Worm (Caenorhabditis elegans): Measurements from ENCODE around the gene latd-1.
A peak's percentile ranks its signal among the peaks of the same experiment; 100 is the strongest.

Gene latd-1

ce11 chrX:7881307-7881706 is 16.3 kb downstream of the latd-1 start:
- no peak for TF ChIP-seq unc-62 (GFP tag; optimal IDR thresholded peaks at IDR 0.05)
- no peak for TF ChIP-seq nhr-25 (tag; optimal IDR thresholded peaks at IDR 0.05)
- no peak for TF ChIP-seq nhr-77 (tag; optimal IDR thresholded peaks at IDR 0.05)
- TF ChIP-seq zag-1 (tag; optimal IDR thresholded peaks at IDR 0.05): no peak
- no peak for TF ChIP-seq lin-39 (tag; optimal IDR thresholded peaks at IDR 0.05)
- no peak for TF ChIP-seq aly-2 (tag; optimal IDR thresholded peaks at IDR 0.05)
- TF ChIP-seq elt-1 (tag; optimal IDR thresholded peaks at IDR 0.05): no peak
- TF ChIP-seq sem-4 (tag; optimal IDR thresholded peaks at IDR 0.05): no peak
- no peak for TF ChIP-seq nhr-21 (tag; optimal IDR thresholded peaks at IDR 0.05)
- no peak for TF ChIP-seq lin-11 (tag; optimal IDR thresholded peaks at IDR 0.05)
- TF ChIP-seq fos-1 (tag; optimal IDR thresholded peaks at IDR 0.05): no peak
- no peak for TF ChIP-seq unc-39 (tag; optimal IDR thresholded peaks at IDR 0.05)
- no peak for TF ChIP-seq nhr-6 (tag; optimal IDR thresholded peaks at IDR 0.05)
- no peak for TF ChIP-seq peb-1 (tag; optimal IDR thresholded peaks at IDR 0.05)
- TF ChIP-seq blmp-1 (tag; optimal IDR thresholded peaks at IDR 0.05; ENCODE audit: insufficient read depth): no peak
- no peak for TF ChIP-seq ztf-4 (tag; optimal IDR thresholded peaks at IDR 0.05)
- no peak for TF ChIP-seq lin-13 (GFP tag; optimal IDR thresholded peaks at IDR 0.05)
- TF ChIP-seq gmeb-1 (tag; optimal IDR thresholded peaks at IDR 0.05): no peak
- no peak for TF ChIP-seq mab-5 (tag; optimal IDR thresholded peaks at IDR 0.05)
- TF ChIP-seq lsy-2 (tag; optimal IDR thresholded peaks at IDR 0.05): no peak

ce11 chrX:7880848-7881247 is 16.7 kb downstream of the latd-1 start, which contains the start of gene C39D10.8:
Gene C39D10.8, minus strand, starts transcription at chrX:7880948.
- TF ChIP-seq mdl-1 (tag; optimal IDR thresholded peaks at IDR 0.05) (no peak), nhr-129 (tag; optimal IDR thresholded peaks at IDR 0.05) (no peak), mab-5 (tag; optimal IDR thresholded peaks at IDR 0.05) (no peak), nhr-21 (tag; optimal IDR thresholded peaks at IDR 0.05) (peak; percentile 6), ztf-11 (tag; optimal IDR thresholded peaks at IDR 0.05) (no peak), Y55F3AM.14 (GFP tag; optimal IDR thresholded peaks at IDR 0.05) (no peak), aly-2 (tag; optimal IDR thresholded peaks at IDR 0.05) (no peak), ceh-82 (tag; optimal IDR thresholded peaks at IDR 0.05) (no peak)

- TF ChIP-seq alr-1 (tag; optimal IDR thresholded peaks at IDR 0.05) (no peak), nhr-23 (tag; optimal IDR thresholded peaks at IDR 0.05) (no peak), blmp-1 (tag; optimal IDR thresholded peaks at IDR 0.05; ENCODE audit: insufficient read depth) (no peak), zag-1 (tag; optimal IDR thresholded peaks at IDR 0.05) (no peak), gmeb-1 (tag; optimal IDR thresholded peaks at IDR 0.05) (no peak), sma-9 (GFP tag; optimal IDR thresholded peaks at IDR 0.05) (no peak), sma-9 (tag; optimal IDR thresholded peaks at IDR 0.05) (no peak), elt-3 (tag; optimal IDR thresholded peaks at IDR 0.05) (no peak), mbf-1 (tag; optimal IDR thresholded peaks at IDR 0.05) (no peak)
Measured at ce11 chrX:7875854-7876253, 21.7 kb downstream of the latd-1 start, which contains the start of gene cca-1. Gene cca-1, minus strand, starts transcription at chrX:7875954.

ce11 chrX:7873350-7873749 is 24.2 kb downstream of the latd-1 start:
- TF ChIP-seq unc-55 (GFP tag; optimal IDR thresholded peaks at IDR 0.05) (peak; percentile 63), nhr-6 (tag; optimal IDR thresholded peaks at IDR 0.05) (no peak), mab-5 (tag; optimal IDR thresholded peaks at IDR 0.05) (peak; percentile 29), skn-1 (tag; optimal IDR thresholded peaks at IDR 0.05) (no peak), lin-11 (tag; optimal IDR thresholded peaks at IDR 0.05) (no peak), lsy-2 (tag; optimal IDR thresholded peaks at IDR 0.05) (no peak), ztf-4 (tag; optimal IDR thresholded peaks at IDR 0.05) (no peak), crh-2 (tag; optimal IDR thresholded peaks at IDR 0.05) (no peak)

ce11 chrX:7867307-7867706 is 30.3 kb downstream of the latd-1 start:
- TF ChIP-seq mbf-1 (tag; optimal IDR thresholded peaks at IDR 0.05): no peak
- no peak for TF ChIP-seq nhr-25 (tag; optimal IDR thresholded peaks at IDR 0.05)
- no peak for TF ChIP-seq peb-1 (tag; optimal IDR thresholded peaks at IDR 0.05)
- TF ChIP-seq nhr-11 (tag; optimal IDR thresholded peaks at IDR 0.05): no peak
- TF ChIP-seq alr-1 (tag; optimal IDR thresholded peaks at IDR 0.05): no peak
- TF ChIP-seq skn-1 (tag; optimal IDR thresholded peaks at IDR 0.05): peak; percentile 44
